Fruit fly (Drosophila melanogaster): Measurements from ENCODE around the gene mud.

mud gene

dm6 chrX:14237873-14238394 is 9.6 kb upstream of the mud start, which contains the start of the genes Fbxl4 and Dus2 (continued):
- peak; percentile 91 for TF ChIP-seq CG10366 (GFP tag; IDR thresholded peaks at IDR 0.05)
- TF ChIP-seq Max (GFP tag; optimal IDR thresholded peaks at IDR 0.05): peak; percentile 92
- peak; percentile 99 for TF ChIP-seq Med (GFP tag)
- TF ChIP-seq CTCF (GFP tag; optimal IDR thresholded peaks at IDR 0.05): peak; percentile 24
- 0 out of 2 replicates have a peak, but pooled peaks have one; percentile 60 for TF ChIP-seq rib (GFP tag; IDR thresholded peaks at IDR 0.05)
- TF ChIP-seq CG18011 (GFP tag; optimal IDR thresholded peaks at IDR 0.05): peak; percentile 80
- peak; percentile 76 for TF ChIP-seq CG4617 (GFP tag; optimal IDR thresholded peaks at IDR 0.05; ENCODE audit: borderline replicate concordance)
- TF ChIP-seq ap (GFP tag; IDR thresholded peaks at IDR 0.05): peak; percentile 91
- TF ChIP-seq CG10462 (GFP tag; optimal IDR thresholded peaks at IDR 0.05): peak; percentile 91
- peak; percentile 70 for TF ChIP-seq luna (GFP tag; optimal IDR thresholded peaks at IDR 0.05)
- 0 out of 3 replicates have a peak, but pooled peaks have one; percentile 25 for TF ChIP-seq Doc3 (GFP tag; IDR thresholded peaks at IDR 0.05; ENCODE audit: partially characterized antibody)
- peak; percentile 87 for TF ChIP-seq Dad (GFP tag; optimal IDR thresholded peaks at IDR 0.05)
- TF ChIP-seq CG8944 (GFP tag; optimal IDR thresholded peaks at IDR 0.05): peak; percentile 93
- peak; percentile 81 for TF ChIP-seq p53 (GFP tag; optimal IDR thresholded peaks at IDR 0.05)
- peak; percentile 94 for TF ChIP-seq vvl (GFP tag; IDR thresholded peaks at IDR 0.05)
- TF ChIP-seq MESR4 (GFP tag; optimal IDR thresholded peaks at IDR 0.05): no peak
- peak; percentile 92 for TF ChIP-seq Atf6 (GFP tag; IDR thresholded peaks at IDR 0.05)
- peak; percentile 85 for TF ChIP-seq ssp (GFP tag; IDR thresholded peaks at IDR 0.05)
- TF ChIP-seq CG7987 (GFP tag; optimal IDR thresholded peaks at IDR 0.05): peak; percentile 71
- TF ChIP-seq mld (GFP tag; IDR thresholded peaks at IDR 0.05; ENCODE audit: partially characterized antibody): no peak
- TF ChIP-seq Drgx (GFP tag; IDR thresholded peaks at IDR 0.05): peak; percentile 79
- peak; percentile 61 for TF ChIP-seq sd (tag; optimal IDR thresholded peaks at IDR 0.05)
- TF ChIP-seq CG6683 (GFP tag; optimal IDR thresholded peaks at IDR 0.05): peak; percentile 75
- TF ChIP-seq CG4707 (GFP tag; optimal IDR thresholded peaks at IDR 0.05): peak; percentile 60
- TF ChIP-seq btn (GFP tag; optimal IDR thresholded peaks at IDR 0.05): peak; percentile 81
- TF ChIP-seq Meics (GFP tag; optimal IDR thresholded peaks at IDR 0.05): peak; percentile 91
- peak; percentile 91 for TF ChIP-seq CG11504 (tag; optimal IDR thresholded peaks at IDR 0.05)
- peak; percentile 67 for TF ChIP-seq HmgD (GFP tag; optimal IDR thresholded peaks at IDR 0.05)
- peak; percentile 92 for TF ChIP-seq NC2β (GFP tag; optimal IDR thresholded peaks at IDR 0.05)
- TF ChIP-seq Abd-B (GFP tag; optimal IDR thresholded peaks at IDR 0.05): peak; percentile 92
- peak; percentile 86; the same call in 2 of the 3 replicates for TF ChIP-seq CG3726 (GFP tag; IDR thresholded peaks at IDR 0.05)
- TF ChIP-seq sisA (GFP tag; IDR thresholded peaks at IDR 0.05): peak; percentile 94
- peak; percentile 85 for TF ChIP-seq CG11093 (GFP tag; IDR thresholded peaks at IDR 0.05)
- TF ChIP-seq MBD-R2 (GFP tag; IDR thresholded peaks at IDR 0.05): peak; percentile 86
- peak; percentile 74 for TF ChIP-seq kni (GFP tag; optimal IDR thresholded peaks at IDR 0.05)
- peak; percentile 81 for TF ChIP-seq org-1 (GFP tag; optimal IDR thresholded peaks at IDR 0.05)
- peak in 1 of 2 experiments; percentile 70 for TF ChIP-seq Eip74EF (GFP tag; optimal IDR thresholded peaks at IDR 0.05)
- no peak for TF ChIP-seq bigmax (GFP tag; optimal IDR thresholded peaks at IDR 0.05)
- TF ChIP-seq gcm2 (GFP tag; optimal IDR thresholded peaks at IDR 0.05): peak; percentile 71
- peak; percentile 90 for TF ChIP-seq Six4 (GFP tag; optimal IDR thresholded peaks at IDR 0.05)
- TF ChIP-seq crol (GFP tag; IDR thresholded peaks at IDR 0.05): peak; percentile 51; the same call in 1 of the 2 replicates
- TF ChIP-seq CG34422 (GFP tag; IDR thresholded peaks at IDR 0.05): peak; percentile 93
- peak; percentile 87 for TF ChIP-seq CG30020 (tag; optimal IDR thresholded peaks at IDR 0.05)
- peak; percentile 93 for TF ChIP-seq CG2712 (tag; optimal IDR thresholded peaks at IDR 0.05)
- TF ChIP-seq lov (optimal IDR thresholded peaks at IDR 0.05): no peak
- peak; percentile 89; the same call in 2 of the 3 replicates for TF ChIP-seq lov (GFP tag; IDR thresholded peaks at IDR 0.05)
- no peak for TF ChIP-seq hbn (GFP tag; IDR thresholded peaks at IDR 0.05; ENCODE audit: partially characterized antibody)
- TF ChIP-seq CG7839 (tag; optimal IDR thresholded peaks at IDR 0.05): peak; percentile 93
- TF ChIP-seq Deaf1 (tag; optimal IDR thresholded peaks at IDR 0.05): peak; percentile 63
- TF ChIP-seq YL-1 (GFP tag; optimal IDR thresholded peaks at IDR 0.05): peak; percentile 81
- TF ChIP-seq kay (GFP tag; optimal IDR thresholded peaks at IDR 0.05): peak; percentile 88

All from whole organism, embryonic.